Fruit fly (Drosophila melanogaster) whole organism, embryonic: Measurements from ENCODE around the gene CG1943.
A peak's percentile ranks its signal among the peaks of the same experiment; 100 is the strongest.

Experiments used
- ATbp ChIP-seq: fragments of 200-800 bp; sonication (Bioruptor generic); optimal IDR thresholded peaks from 2 replicates; lab custom pipeline; 2017; ENCODE audit warnings: missing biosample characterization, mild to moderate bottlenecking, missing genetic modification characterization, missing genetic modification reagents
- Atf3 ChIP-seq: fragments of 200-800 bp; sonication (Bioruptor generic); optimal IDR thresholded peaks from 3 replicates; lab custom pipeline; 2016; ENCODE audit warnings: missing biosample characterization, missing genetic modification characterization
- Atf6 ChIP-seq: fragments of 200-800 bp; sonication (Bioruptor generic); IDR thresholded peaks from 2 replicates; pipeline ENCODE4 v1.3.6; 2022; ENCODE audit warnings: missing biosample characterization, missing genetic modification characterization
- CG10543 ChIP-seq: fragments of 200-800 bp; sonication (Bioruptor generic); optimal IDR thresholded peaks from 3 replicates; lab custom pipeline; 2017; ENCODE audit warnings: missing biosample characterization, mild to moderate bottlenecking, missing genetic modification characterization, moderate library complexity
- CG11247 ChIP-seq: fragments of 200-800 bp; sonication (Bioruptor generic); IDR thresholded peaks from 2 replicates; pipeline ENCODE4 v1.3.6; 2022; ENCODE audit warnings: missing biosample characterization, missing genetic modification characterization
- CG12391 ChIP-seq: fragments of 200-800 bp; sonication (Bioruptor generic); optimal IDR thresholded peaks from 3 replicates; lab custom pipeline; 2018; ENCODE audit warnings: missing biosample characterization, mild to moderate bottlenecking, missing genetic modification characterization, moderate library complexity
- CG12659 ChIP-seq: fragments of 200-800 bp; sonication (Bioruptor generic); optimal IDR thresholded peaks from 3 replicates; lab custom pipeline; 2017; ENCODE audit warnings: mild to moderate bottlenecking, missing biosample characterization, missing genetic modification reagents, missing genetic modification characterization
- CG17385 ChIP-seq: fragments of 200-800 bp; sonication (Bioruptor generic); optimal IDR thresholded peaks from 3 replicates; lab custom pipeline; 2018; ENCODE audit warnings: missing biosample characterization, mild to moderate bottlenecking, missing genetic modification characterization
- CG17912 ChIP-seq: fragments of 200-800 bp; sonication (Bioruptor generic); optimal IDR thresholded peaks from 2 replicates; lab custom pipeline; 2018; ENCODE audit warnings: missing biosample characterization, mild to moderate bottlenecking, missing genetic modification characterization
- CG32767 ChIP-seq: fragments of 200-800 bp; sonication (Bioruptor generic); IDR thresholded peaks from 2 replicates; pipeline ENCODE4 v1.3.6; 2022; ENCODE audit warnings: missing biosample characterization, missing genetic modification characterization
- CG34422 ChIP-seq: fragments of 200-800 bp; sonication (Bioruptor generic); IDR thresholded peaks from 3 replicates; pipeline ENCODE4 v1.3.6; 2022; ENCODE audit warnings: missing biosample characterization, missing genetic modification characterization
- CG3847 ChIP-seq: fragments of 200-800 bp; sonication (Bioruptor generic); IDR thresholded peaks from 2 replicates; pipeline ENCODE4 v1.3.6; 2022; ENCODE audit warnings: missing biosample characterization, missing genetic modification characterization
- CG6272 ChIP-seq: fragments of 200-800 bp; sonication (Bioruptor generic); IDR thresholded peaks from 2 replicates; pipeline ENCODE4 v1.3.6; 2022; ENCODE audit warnings: missing biosample characterization, missing genetic modification characterization
- CG6765 ChIP-seq: fragments of 200-800 bp; sonication (Bioruptor generic); optimal IDR thresholded peaks from 3 replicates; lab custom pipeline; 2017; ENCODE audit warnings: missing biosample characterization, mild to moderate bottlenecking, missing genetic modification characterization
- CG6791 ChIP-seq: fragments of 200-800 bp; sonication (Bioruptor generic); IDR thresholded peaks from 3 replicates; pipeline ENCODE4 v1.3.6; 2022; ENCODE audit warnings: missing biosample characterization, missing genetic modification characterization; ENCODE audit not compliant: partially characterized antibody
- CG7372 ChIP-seq: fragments of 200-800 bp; sonication (Bioruptor generic); IDR thresholded peaks from 2 replicates; pipeline ENCODE4 v1.3.6; 2022; ENCODE audit warnings: missing biosample characterization, missing genetic modification characterization
- CG8765 ChIP-seq: fragments of 200-800 bp; sonication (Bioruptor generic); IDR thresholded peaks from 2 replicates; pipeline ENCODE4 v1.3.6; 2022; ENCODE audit warnings: missing biosample characterization, missing genetic modification characterization
- CG9932 ChIP-seq: fragments of 200-800 bp; sonication (Bioruptor generic); IDR thresholded peaks from 2 replicates; pipeline ENCODE4 v1.3.6; 2022; ENCODE audit warnings: missing biosample characterization, missing genetic modification characterization
- Dek ChIP-seq: fragments of 200-800 bp; sonication (Bioruptor generic); optimal IDR thresholded peaks from 3 replicates; lab custom pipeline; 2019; ENCODE audit warnings: missing biosample characterization, mild to moderate bottlenecking, missing genetic modification characterization, moderate library complexity
- Ets65A ChIP-seq: fragments of 200-800 bp; sonication (Bioruptor generic); peaks from one replicate; lab custom pipeline; 2016; ENCODE audit warnings: missing biosample characterization, missing genetic modification characterization
- H15 ChIP-seq: fragments of 200-800 bp; sonication (Bioruptor generic); IDR thresholded peaks from 3 replicates; pipeline ENCODE4 v1.3.6; 2022; ENCODE audit warnings: missing biosample characterization, missing genetic modification characterization
- H2.0 ChIP-seq: fragments of 200-800 bp; sonication (Bioruptor generic); IDR thresholded peaks from 2 replicates; pipeline ENCODE4 v1.3.6; 2022; ENCODE audit warnings: missing biosample characterization, missing genetic modification characterization
- HLHmδ ChIP-seq: fragments of 200-800 bp; sonication (Bioruptor generic); optimal IDR thresholded peaks from 2 replicates; lab custom pipeline; 2018; ENCODE audit warnings: missing biosample characterization, mild to moderate bottlenecking, missing genetic modification characterization, moderate library complexity
- Lhr ChIP-seq: fragments of 200-800 bp; sonication (Bioruptor generic); optimal IDR thresholded peaks from 3 replicates; lab custom pipeline; 2017; ENCODE audit warnings: mild to moderate bottlenecking, missing biosample characterization, missing genetic modification reagents, missing genetic modification characterization
- Med ChIP-seq: fragments of 200-800 bp; sonication (Bioruptor generic); peaks from one replicate; lab custom pipeline; 2016; ENCODE audit warnings: missing biosample characterization, missing genetic modification characterization, mild to moderate bottlenecking, inconsistent platforms, moderate library complexity
- NFAT ChIP-seq: fragments of 200-800 bp; sonication (Bioruptor generic); IDR thresholded peaks from 2 replicates; pipeline ENCODE4 v1.3.6; 2022; ENCODE audit warnings: missing biosample characterization, missing genetic modification characterization
- Sin3A ChIP-seq: fragments of >200 bp; optimal IDR thresholded peaks from 2 replicates; lab custom pipeline; 2018
- Spps ChIP-seq: fragments of 200-800 bp; sonication (Bioruptor generic); optimal IDR thresholded peaks from 2 replicates; lab custom pipeline; 2018; ENCODE audit warnings: missing biosample characterization, mild to moderate bottlenecking, missing genetic modification characterization
- al ChIP-seq: fragments of 200-800 bp; sonication (Bioruptor generic); IDR thresholded peaks from 2 replicates; pipeline ENCODE4 v1.3.6; 2022; ENCODE audit warnings: missing biosample characterization, missing genetic modification characterization
- ase ChIP-seq: fragments of 200-800 bp; sonication (Bioruptor generic); IDR thresholded peaks from 3 replicates; pipeline ENCODE4 v1.3.6; 2022; ENCODE audit warnings: missing biosample characterization, missing genetic modification characterization
- bigmax ChIP-seq: fragments of 200-800 bp; sonication (Bioruptor generic); optimal IDR thresholded peaks from 2 replicates; lab custom pipeline; 2018; ENCODE audit warnings: missing biosample characterization, mild to moderate bottlenecking, missing genetic modification characterization
- chif ChIP-seq, 2 experiments: fragments of 200-800 bp; sonication (Bioruptor generic); optimal IDR thresholded peaks; 3 replicates each; lab custom pipeline; 2016; ENCODE audit warnings: missing biosample characterization in 2 of 2, missing genetic modification characterization in 2 of 2
- chm ChIP-seq: fragments of 200-800 bp; sonication (Bioruptor generic); IDR thresholded peaks from 2 replicates; pipeline ENCODE4 v1.3.6; 2022; ENCODE audit warnings: missing biosample characterization, missing genetic modification characterization
- ci ChIP-seq: fragments of 200-800 bp; sonication (Bioruptor generic); IDR thresholded peaks from 3 replicates; pipeline ENCODE4 v1.3.6; 2022; ENCODE audit warnings: missing biosample characterization, missing genetic modification characterization
- dati ChIP-seq: fragments of 200-800 bp; sonication (Bioruptor generic); IDR thresholded peaks from 2 replicates; pipeline ENCODE4 v1.3.6; 2022; ENCODE audit warnings: missing biosample characterization, missing genetic modification characterization
- dimm ChIP-seq: fragments of 200-800 bp; sonication (Bioruptor generic); IDR thresholded peaks from 2 replicates; pipeline ENCODE4 v1.3.6; 2022; ENCODE audit warnings: missing biosample characterization, missing genetic modification characterization
- dmrt11E ChIP-seq: fragments of 200-800 bp; sonication (Bioruptor generic); optimal IDR thresholded peaks from 3 replicates; lab custom pipeline; 2018; ENCODE audit warnings: missing biosample characterization, mild to moderate bottlenecking, missing genetic modification characterization, moderate library complexity
- dysf ChIP-seq: fragments of 200-800 bp; sonication (Bioruptor generic); IDR thresholded peaks from 3 replicates; pipeline ENCODE4 v1.3.6; 2022; ENCODE audit warnings: missing biosample characterization, missing genetic modification characterization
- ems ChIP-seq: fragments of 200-800 bp; sonication (Bioruptor generic); optimal IDR thresholded peaks from 3 replicates; lab custom pipeline; 2016; ENCODE audit warnings: missing biosample characterization, missing genetic modification characterization
- grau ChIP-seq: fragments of 200-800 bp; optimal IDR thresholded peaks from 3 replicates; lab custom pipeline; 2019; ENCODE audit warnings: missing biosample characterization, mild to moderate bottlenecking, missing genetic modification characterization, moderate library complexity
- gro ChIP-seq: fragments of 200-800 bp; sonication (Bioruptor generic); optimal IDR thresholded peaks from 2 replicates; lab custom pipeline; 2016; ENCODE audit warnings: missing biosample characterization, missing genetic modification characterization
- kah ChIP-seq: fragments of 200-800 bp; sonication (Bioruptor generic); optimal IDR thresholded peaks from 2 replicates; lab custom pipeline; 2018; ENCODE audit warnings: missing biosample characterization, mild to moderate bottlenecking, missing genetic modification characterization
- maf-S ChIP-seq: fragments of 200-800 bp; sonication (Bioruptor generic); optimal IDR thresholded peaks from 2 replicates; lab custom pipeline; 2016; ENCODE audit warnings: missing biosample characterization, missing genetic modification characterization
- mirr ChIP-seq: fragments of 200-800 bp; sonication (Bioruptor generic); optimal IDR thresholded peaks from 3 replicates; lab custom pipeline; 2018; ENCODE audit warnings: missing biosample characterization, mild to moderate bottlenecking, missing genetic modification characterization
- mld ChIP-seq: fragments of 200-800 bp; sonication (Bioruptor generic); IDR thresholded peaks from 3 replicates; pipeline ENCODE4 v1.3.6; 2022; ENCODE audit warnings: missing biosample characterization, missing genetic modification characterization; ENCODE audit not compliant: partially characterized antibody
- otp ChIP-seq: fragments of 200-800 bp; sonication (Bioruptor generic); IDR thresholded peaks from 3 replicates; pipeline ENCODE4, ENCODE4 v1.3.6; 2022; ENCODE audit warnings: missing biosample characterization, missing genetic modification characterization
- pho ChIP-seq: fragments of 200-800 bp; sonication (Bioruptor generic); optimal IDR thresholded peaks from 2 replicates; lab custom pipeline; 2016; ENCODE audit warnings: missing biosample characterization, missing genetic modification characterization
- rib ChIP-seq: fragments of 200-800 bp; sonication (Bioruptor generic); IDR thresholded peaks from 2 replicates; pipeline ENCODE4 v1.3.6; 2022; ENCODE audit warnings: missing biosample characterization, missing genetic modification characterization
- sens ChIP-seq: fragments of 200-800 bp; sonication (Bioruptor generic); peaks from one replicate; lab custom pipeline; 2016; ENCODE audit warnings: missing biosample characterization, missing genetic modification characterization
- seq ChIP-seq: fragments of 200-800 bp; sonication (Bioruptor generic); IDR thresholded peaks from 2 replicates; pipeline ENCODE4 v1.3.6; 2022; ENCODE audit warnings: missing biosample characterization, missing genetic modification characterization
- shn ChIP-seq: fragments of 200-800 bp; sonication (Bioruptor generic); optimal IDR thresholded peaks from 3 replicates; lab custom pipeline; 2016; ENCODE audit warnings: missing biosample characterization, missing genetic modification characterization
- slou ChIP-seq: fragments of 200-800 bp; sonication (Bioruptor generic); optimal IDR thresholded peaks from 3 replicates; lab custom pipeline; 2016; ENCODE audit warnings: missing biosample characterization, missing genetic modification characterization

Gene CG1943

DNA sequence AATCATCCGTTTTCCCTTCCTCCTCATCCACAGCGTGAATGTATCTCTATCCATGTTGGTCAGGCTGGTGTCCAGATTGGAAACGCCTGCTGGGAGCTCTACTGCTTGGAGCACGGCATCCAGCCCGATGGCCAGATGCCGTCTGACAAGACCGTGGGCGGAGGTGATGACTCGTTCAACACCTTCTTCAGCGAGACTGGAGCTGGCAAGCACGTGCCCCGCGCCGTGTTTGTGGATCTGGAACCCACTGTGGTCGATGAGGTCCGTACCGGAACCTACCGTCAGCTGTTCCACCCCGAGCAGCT is 12.5 kb downstream of the CG1943 start:
- TF ChIP-seq slou (GFP tag; lab: Kevin White, UChicago), result no peak
- TF ChIP-seq Atf3 (GFP tag; lab: Kevin White, UChicago), result no peak
- no peak for TF ChIP-seq dysf (GFP tag; lab: Robert Waterston, UW)
- TF ChIP-seq mld (GFP tag; lab: Robert Waterston, UW), result 0 out of 3 replicates have a peak, but pooled peaks have one; percentile 27
- TF ChIP-seq chm (GFP tag; lab: Robert Waterston, UW), result peak; percentile 53; the same call in 1 of the 2 replicates
- TF ChIP-seq CG12659, result no peak
- TF ChIP-seq bigmax, result no peak
- TF ChIP-seq HLHmδ (GFP tag; lab: Kevin White, UChicago), result no peak
- no peak for TF ChIP-seq chif (GFP tag; optimal IDR thresholded peaks at IDR 0.05; lab: Kevin White, UChicago)
- TF ChIP-seq CG7372 (GFP tag; lab: Robert Waterston, UW), result no peak
- no peak for TF ChIP-seq NFAT (GFP tag; lab: Robert Waterston, UW)
- peak; percentile 59 for TF ChIP-seq Med
- TF ChIP-seq ase (GFP tag; lab: Robert Waterston, UW), result no peak
- no peak for TF ChIP-seq mirr (GFP tag; lab: Kevin White, UChicago)
- TF ChIP-seq CG6765 (GFP tag; lab: Kevin White, UChicago), result no peak
- TF ChIP-seq ATbp (GFP tag; lab: Kevin White, UChicago), result no peak
- TF ChIP-seq kah (GFP tag; lab: Kevin White, UChicago), result no peak
- no peak for TF ChIP-seq CG11247 (GFP tag; lab: Robert Waterston, UW)
- TF ChIP-seq CG17385 (GFP tag; lab: Kevin White, UChicago), result no peak
- no peak for TF ChIP-seq CG10543 (GFP tag; lab: Kevin White, UChicago)
- no peak for TF ChIP-seq dati (GFP tag; lab: Robert Waterston, UW)
- no peak for TF ChIP-seq dmrt11E
- no peak for TF ChIP-seq otp (GFP tag; lab: Robert Waterston, UW)
- no peak for TF ChIP-seq pho
- no peak for TF ChIP-seq al (GFP tag; lab: Robert Waterston, UW)
- TF ChIP-seq shn (GFP tag; lab: Kevin White, UChicago), result no peak
- TF ChIP-seq CG34422, result no peak
- peak; percentile 57 for TF ChIP-seq Ets65A
- TF ChIP-seq Spps, result no peak
- TF ChIP-seq CG12391, result no peak
- TF ChIP-seq ci (GFP tag; lab: Robert Waterston, UW), result 0 out of 3 replicates have a peak, but pooled peaks have one; percentile 26
- no peak for TF ChIP-seq seq
- no peak for TF ChIP-seq H15 (GFP tag; lab: Robert Waterston, UW)
- TF ChIP-seq rib (GFP tag; lab: Robert Waterston, UW), result no peak
- TF ChIP-seq CG17912 (GFP tag; lab: Kevin White, UChicago), result peak; percentile 33
- TF ChIP-seq Sin3A (lab: Kevin White, UChicago), result no peak
- no peak for TF ChIP-seq CG3847 (GFP tag; lab: Robert Waterston, UW)
- TF ChIP-seq Atf6 (GFP tag; lab: Robert Waterston, UW), result no peak
- TF ChIP-seq, all 482 proteins: peak for 6

DNA sequence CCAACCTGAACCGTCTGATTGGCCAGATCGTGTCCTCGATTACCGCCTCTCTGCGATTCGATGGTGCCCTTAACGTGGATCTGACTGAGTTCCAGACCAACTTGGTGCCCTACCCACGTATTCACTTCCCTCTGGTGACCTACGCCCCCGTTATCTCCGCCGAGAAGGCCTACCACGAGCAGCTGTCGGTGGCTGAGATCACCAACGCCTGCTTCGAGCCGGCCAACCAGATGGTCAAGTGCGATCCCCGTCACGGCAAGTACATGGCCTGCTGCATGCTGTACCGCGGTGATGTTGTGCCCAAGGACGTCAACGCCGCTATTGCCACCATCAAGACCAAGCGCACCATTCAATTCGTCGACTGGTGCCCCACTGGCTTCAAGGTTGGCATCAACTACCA is 13.2 kb downstream of the CG1943 start:
- TF ChIP-seq CG32767 (GFP tag; lab: Robert Waterston, UW) (no peak), dimm (no peak), CG9932 (GFP tag; lab: Robert Waterston, UW) (0 out of 2 replicates have a peak, but pooled peaks have one; percentile 10), Dek (tag; lab: Kevin White, UChicago) (no peak), gro (GFP tag; lab: Kevin White, UChicago) (no peak), sens (GFP tag; lab: Kevin White, UChicago) (peak; percentile 8), grau (tag; lab: Kevin White, UChicago) (no peak), maf-S (no peak), Ets65A (peak; percentile 85), Lhr (no peak), CG6272 (no peak), CG6791 (GFP tag; lab: Robert Waterston, UW) (0 out of 3 replicates have a peak, but pooled peaks have one; percentile 13), H2.0 (0 out of 2 replicates have a peak, but pooled peaks have one; percentile 4), CG8765 (GFP tag; lab: Robert Waterston, UW) (no peak), ems (GFP tag; lab: Kevin White, UChicago) (no peak)
